Worm (Caenorhabditis elegans): Measurements from ENCODE around the gene M03D4.3.

The M03D4.3 gene

ce11 chrIV:6155296-6155695 is 43.1 kb upstream of the M03D4.3 start, which contains the start of gene C11D2.7:
Gene C11D2.7 (minus strand): TSS chrIV:6155396.
- TF ChIP-seq zag-1 (tag; optimal IDR thresholded peaks at IDR 0.05) (no peak), cey-2 (tag; optimal IDR thresholded peaks at IDR 0.05; ENCODE audit: borderline replicate concordance, insufficient read depth) (no peak), duxl-1 (tag; optimal IDR thresholded peaks at IDR 0.05; ENCODE audit: poor library complexity) (no peak), nhr-28 (tag; optimal IDR thresholded peaks at IDR 0.05) (no peak), fos-1 (tag; optimal IDR thresholded peaks at IDR 0.05) (no peak), daf-16 (GFP tag; optimal IDR thresholded peaks at IDR 0.05) (no peak), daf-16 (tag; optimal IDR thresholded peaks at IDR 0.05) (peak; percentile 15)

ce11 chrIV:6151513-6151912 is 39.3 kb upstream of the M03D4.3 start, which contains the start of gene C11D2.3:
Gene C11D2.3 (plus strand): TSS chrIV:6151813.
- TF ChIP-seq dmd-8 (GFP tag; IDR thresholded peaks at IDR 0.05) (no peak), hlh-30 (tag; optimal IDR thresholded peaks at IDR 0.05; ENCODE audit: insufficient read depth) (peak; percentile 34), F49E8.2 (tag; optimal IDR thresholded peaks at IDR 0.05; ENCODE audit: borderline replicate concordance) (no peak), gei-8 (GFP tag; optimal IDR thresholded peaks at IDR 0.05) (no peak), nhr-10 (tag; optimal IDR thresholded peaks at IDR 0.05) (no peak), dve-1 (tag; optimal IDR thresholded peaks at IDR 0.05; ENCODE audit: insufficient read depth) (peak; percentile 53)

ce11 chrIV:6149359-6149758 is 37.2 kb upstream of the M03D4.3 start:
- no peak for TF ChIP-seq nhr-6 (tag; optimal IDR thresholded peaks at IDR 0.05)
- TF ChIP-seq aha-1 (tag): peak; percentile 75
- no peak for TF ChIP-seq ceh-32 (tag; optimal IDR thresholded peaks at IDR 0.05; ENCODE audit: poor library complexity)

ce11 chrIV:6145984-6146383 is 33.8 kb upstream of the M03D4.3 start:
- TF ChIP-seq dmd-9 (GFP tag; IDR thresholded peaks at IDR 0.05): no peak
- TF ChIP-seq aha-1 (tag): peak; percentile 94

- no peak for TF ChIP-seq R02D3.7 (tag; optimal IDR thresholded peaks at IDR 0.05)
- no peak for TF ChIP-seq nhr-237 (tag; optimal IDR thresholded peaks at IDR 0.05)
- peak in 1 of 2 experiments; percentile 35 for TF ChIP-seq unc-62 (GFP tag; optimal IDR thresholded peaks at IDR 0.05 in 1 of 2)
- no peak for TF ChIP-seq unc-62 (tag; optimal IDR thresholded peaks at IDR 0.05)
- no peak for TF ChIP-seq aly-2 (tag; optimal IDR thresholded peaks at IDR 0.05)
- TF ChIP-seq ZK546.5 (tag; optimal IDR thresholded peaks at IDR 0.05): no peak
- no peak for TF ChIP-seq vab-7 (GFP tag; IDR thresholded peaks at IDR 0.05)
Measured at ce11 chrIV:6140700-6141099, 28.5 kb upstream of the M03D4.3 start.

- TF ChIP-seq snpc-1.2 (GFP tag; IDR thresholded peaks at IDR 0.05): peak; percentile 71; the same call in 1 of the 2 replicates
Measured at ce11 chrIV:6140260-6140659, 28.1 kb upstream of the M03D4.3 start.

ce11 chrIV:6135592-6135991 is 23.4 kb upstream of the M03D4.3 start:
- TF ChIP-seq unc-39 (tag; optimal IDR thresholded peaks at IDR 0.05) (no peak), unc-62 (GFP tag; optimal IDR thresholded peaks at IDR 0.05 in 1 of 2) (peak in 1 of 2 experiments; percentile 28), unc-62 (tag; optimal IDR thresholded peaks at IDR 0.05) (no peak)

ce11 chrIV:6134639-6135038 is 22.4 kb upstream of the M03D4.3 start:
- no peak for TF ChIP-seq ctbp-1 (GFP tag; IDR thresholded peaks at IDR 0.05)
- no peak for TF ChIP-seq Y105C5A.15 (GFP tag; IDR thresholded peaks at IDR 0.05)
- TF ChIP-seq F49E8.2 (tag; optimal IDR thresholded peaks at IDR 0.05; ENCODE audit: borderline replicate concordance): no peak
- TF ChIP-seq Y75B8A.6 (GFP tag; IDR thresholded peaks at IDR 0.05): no peak
- TF ChIP-seq ceh-44 (GFP tag; IDR thresholded peaks at IDR 0.05): no peak
- TF ChIP-seq lin-15B (tag; optimal IDR thresholded peaks at IDR 0.05): no peak
- no peak for TF ChIP-seq spr-3 (GFP tag; optimal IDR thresholded peaks at IDR 0.05)
- no peak for TF ChIP-seq duxl-1 (tag; optimal IDR thresholded peaks at IDR 0.05; ENCODE audit: poor library complexity)
- no peak for TF ChIP-seq D1046.2 (GFP tag; IDR thresholded peaks at IDR 0.05)
- TF ChIP-seq nhr-41 (GFP tag; IDR thresholded peaks at IDR 0.05): no peak
- no peak for TF ChIP-seq lin-38 (GFP tag; IDR thresholded peaks at IDR 0.05)
- TF ChIP-seq lir-3 (tag; optimal IDR thresholded peaks at IDR 0.05): no peak

All from whole organism, L4 larva.